Fruit fly (Drosophila melanogaster) whole organism, prepupa: ENCODE measurements around the gene eEF1gamma.

Experiments
- CG11762 ChIP-seq: fragments of 200-800 bp; sonication (Bioruptor generic); optimal IDR thresholded peaks from 3 replicates; lab custom pipeline; 2016; ENCODE audit warnings: missing biosample characterization, missing genetic modification characterization; ENCODE audit not compliant: insufficient read depth
- CG3032 ChIP-seq: fragments of 200-800 bp; optimal IDR thresholded peaks from 2 replicates; lab custom pipeline; 2019; ENCODE audit warnings: missing biosample characterization, mild to moderate bottlenecking, missing genetic modification characterization, moderate library complexity
- cyc ChIP-seq: fragments of 200-800 bp; sonication (Bioruptor generic); optimal IDR thresholded peaks from 3 replicates; lab custom pipeline; 2016; ENCODE audit warnings: missing biosample characterization, missing genetic modification characterization
- svp ChIP-seq: fragments of 200-800 bp; sonication (Bioruptor generic); peaks from one replicate; lab custom pipeline; 2016; ENCODE audit warnings: missing biosample characterization, missing genetic modification characterization

DNA sequence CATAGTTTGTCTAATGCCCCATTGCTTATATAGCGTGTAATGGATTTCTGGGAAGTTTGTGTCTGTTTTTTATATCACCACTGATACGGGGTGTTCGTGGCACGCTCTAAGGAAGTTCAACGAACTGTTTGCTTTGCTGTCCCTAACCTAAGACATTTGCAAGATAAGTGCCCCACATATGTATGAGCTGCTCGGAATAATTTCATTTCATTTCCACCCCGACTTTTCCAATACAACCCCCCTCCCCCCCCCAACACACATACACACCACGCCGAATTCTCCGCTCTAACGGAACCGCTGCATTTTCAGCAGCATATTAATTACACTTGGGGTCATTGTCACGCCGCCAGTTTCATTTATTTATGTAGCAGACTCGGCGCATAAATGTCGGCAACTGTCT, 48.1 kb downstream of the eEF1gamma start:
- TF ChIP-seq CG11762 (GFP tag; lab: Kevin White, UChicago) (no peak), svp (GFP tag; lab: Kevin White, UChicago) (no peak), cyc (GFP tag; lab: Kevin White, UChicago) (no peak), CG3032 (tag; lab: Kevin White, UChicago) (no peak)
